Worm (Caenorhabditis elegans) whole organism, early embryonic: ENCODE data around the gene F32D1.8.

Experiments
- aly-1 ChIP-seq: sonication (generic microtip); optimal IDR thresholded peaks from 2 replicates; lab custom pipeline; 2016; ENCODE audit warnings: missing genetic modification characterization, missing compliant biosample characterization
- ama-1 ChIP-seq: fragments of 150-350 bp; optimal IDR thresholded peaks from 2 replicates; lab custom pipeline; 2014
- ceh-13 ChIP-seq: fragments of 200-800 bp; sonication (Bioruptor generic); optimal IDR thresholded peaks from 2 replicates; lab custom pipeline; 2018; ENCODE audit warnings: mild to moderate bottlenecking, missing genetic modification characterization, missing compliant biosample characterization
- ceh-36 ChIP-seq: sonication (generic microtip); optimal IDR thresholded peaks from 2 replicates; lab custom pipeline; 2016; ENCODE audit warnings: missing genetic modification characterization, inconsistent platforms, missing compliant biosample characterization
- ets-7 ChIP-seq: sonication (generic microtip); optimal IDR thresholded peaks from 2 replicates; lab custom pipeline; 2016; ENCODE audit warnings: missing genotype, missing genetic modification characterization, missing compliant biosample characterization
- hmbx-1 ChIP-seq: sonication (generic microtip); optimal IDR thresholded peaks from 2 replicates; lab custom pipeline; 2016; ENCODE audit warnings: mild to moderate bottlenecking, missing genetic modification characterization, missing compliant biosample characterization
- hmg-4 ChIP-seq: fragments of 200-800 bp; sonication (Bioruptor generic); optimal IDR thresholded peaks from 2 replicates; lab custom pipeline; 2018; ENCODE audit warnings: mild to moderate bottlenecking, missing genetic modification characterization, missing compliant biosample characterization
- pes-1 ChIP-seq: fragments of 200-800 bp; sonication (Bioruptor generic); IDR thresholded peaks from 2 replicates; pipeline ENCODE4 v1.3.6; 2022; ENCODE audit warnings: missing genetic modification reagents, missing genetic modification characterization, missing compliant biosample characterization
- scrt-1 ChIP-seq: fragments of 200-800 bp; sonication (Bioruptor generic); IDR thresholded peaks from 2 replicates; pipeline ENCODE4 v1.3.6; 2022; ENCODE audit warnings: missing genetic modification characterization, missing compliant biosample characterization
- sea-1 ChIP-seq: fragments of 200-800 bp; sonication (Bioruptor generic); conservative IDR thresholded peaks from 2 replicates; pipeline ENCODE4 v1.3.6; 2022; ENCODE audit warnings: missing genetic modification characterization, missing compliant biosample characterization
- tbx-37 ChIP-seq: fragments of 200-800 bp; sonication (Bioruptor generic); conservative IDR thresholded peaks from 2 replicates; pipeline ENCODE4 v1.3.6; 2022; ENCODE audit warnings: missing genetic modification reagents, missing genetic modification characterization, missing compliant biosample characterization
- tra-4 ChIP-seq: sonication (generic microtip); optimal IDR thresholded peaks from 2 replicates; lab custom pipeline; 2017; ENCODE audit warnings: missing genetic modification characterization, missing compliant biosample characterization

- TF ChIP-seq hmbx-1, result no peak
- TF ChIP-seq ceh-36 (tag; lab: Kevin White, UChicago), result no peak
- TF ChIP-seq pes-1, result no peak
- TF ChIP-seq hmg-4 (GFP tag; lab: Kevin White, UChicago), result no peak
- no peak for TF ChIP-seq ama-1 (lab: Kevin White, UChicago)
- no peak for TF ChIP-seq ceh-13 (GFP tag; lab: Kevin White, UChicago)
- TF ChIP-seq scrt-1, result no peak
- TF ChIP-seq sea-1 (GFP tag; lab: Robert Waterston, UW), result no peak
- no peak for TF ChIP-seq tbx-37 (GFP tag; lab: Robert Waterston, UW)
- TF ChIP-seq ets-7 (tag; lab: Kevin White, UChicago), result no peak
- TF ChIP-seq tra-4 (tag; lab: Kevin White, UChicago), result no peak
- no peak for TF ChIP-seq aly-1
Measured at ce11 chrV:4398127-4398526, 20.6 kb upstream of the F32D1.8 start.
